Worm (Caenorhabditis elegans): Measurements from ENCODE around the gene T28A11.17.

- TF ChIP-seq F57A8.1 (GFP tag; optimal IDR thresholded peaks at IDR 0.05) (no peak), snpc-4 (GFP tag; optimal IDR thresholded peaks at IDR 0.05) (no peak), snpc-4 (tag; optimal IDR thresholded peaks at IDR 0.05) (no peak), F10E7.11 (tag; optimal IDR thresholded peaks at IDR 0.05) (no peak), hlh-26 (GFP tag; conservative IDR thresholded peaks at IDR 0.05) (no peak), cebp-1 (GFP tag; IDR thresholded peaks at IDR 0.05) (no peak), cebp-1 (tag; optimal IDR thresholded peaks at IDR 0.05) (no peak), nhr-80 (tag; optimal IDR thresholded peaks at IDR 0.05) (no peak), snpc-1.3 (tag; optimal IDR thresholded peaks at IDR 0.05; ENCODE audit: insufficient read depth) (no peak), F23B12.7 (tag; optimal IDR thresholded peaks at IDR 0.05; ENCODE audit: insufficient read depth) (no peak), bed-1 (GFP tag; IDR thresholded peaks at IDR 0.05) (no peak), B0336.3 (GFP tag; IDR thresholded peaks at IDR 0.05) (no peak)
Observed at ce11 chrV:3282957-3283356, 16.9 kb upstream of the T28A11.17 start, which contains the start of gene str-64.
